Fruit fly (Drosophila melanogaster): ENCODE data around the gene Irk2.

- no peak for TF ChIP-seq Blimp-1 (GFP tag; optimal IDR thresholded peaks at IDR 0.05)
- TF ChIP-seq CG11902 (GFP tag; optimal IDR thresholded peaks at IDR 0.05) = no peak
- TF ChIP-seq CG6808 (GFP tag; optimal IDR thresholded peaks at IDR 0.05) = no peak
- TF ChIP-seq CG8319 (GFP tag; optimal IDR thresholded peaks at IDR 0.05) = no peak
- no peak for TF ChIP-seq Met (GFP tag; optimal IDR thresholded peaks at IDR 0.05)
- no peak for TF ChIP-seq CG8119 (GFP tag; IDR thresholded peaks at IDR 0.05)
- no peak for TF ChIP-seq Ets21C (GFP tag; optimal IDR thresholded peaks at IDR 0.05)
Measured at dm6 chr3R:23557244-23557643, 38.0 kb upstream of the Irk2 start, which contains the start of gene beat-IV.
